Worm (Caenorhabditis elegans): Measurements from ENCODE around the gene nhr-199.
A peak's percentile ranks its signal among the peaks of the same experiment; 100 is the strongest.

The nhr-199 gene

ce11 chrV:15666718-15667117 lies 33.0 kb downstream of the nhr-199 start (continued):
- TF ChIP-seq lin-15B (tag; optimal IDR thresholded peaks at IDR 0.05) = no peak
- no peak for TF ChIP-seq dmd-8 (GFP tag; IDR thresholded peaks at IDR 0.05)
- TF ChIP-seq nhr-76 (tag; optimal IDR thresholded peaks at IDR 0.05) = no peak
- peak in 1 of 2 experiments; percentile 80 for TF ChIP-seq hif-1 (tag; optimal IDR thresholded peaks at IDR 0.05)
- TF ChIP-seq unc-39 (tag; optimal IDR thresholded peaks at IDR 0.05) = no peak
- peak in 1 of 2 experiments; percentile 77 for TF ChIP-seq daf-16 (GFP tag; optimal IDR thresholded peaks at IDR 0.05)
- TF ChIP-seq daf-16 (tag; optimal IDR thresholded peaks at IDR 0.05) = peak; percentile 99
- TF ChIP-seq mes-2 (tag; optimal IDR thresholded peaks at IDR 0.05; ENCODE audit: poor library complexity, severe bottlenecking) = peak; percentile 51
- TF ChIP-seq ceh-20 (GFP tag; IDR thresholded peaks at IDR 0.05) = no peak
- 0 out of 2 replicates have a peak, but pooled peaks have one; percentile 27 for TF ChIP-seq saeg-2 (GFP tag; IDR thresholded peaks at IDR 0.05)
- peak; percentile 50; the same call in 1 of the 2 replicates for TF ChIP-seq pha-4 (GFP tag; IDR thresholded peaks at IDR 0.05)
- no peak for TF ChIP-seq pha-4 (tag; optimal IDR thresholded peaks at IDR 0.05)
- no peak for TF ChIP-seq T20F7.1 (GFP tag; optimal IDR thresholded peaks at IDR 0.05)
- no peak for TF ChIP-seq set-16 (GFP tag; IDR thresholded peaks at IDR 0.05)
- no peak for TF ChIP-seq lsy-2 (tag; optimal IDR thresholded peaks at IDR 0.05)
- no peak for TF ChIP-seq D1046.2 (GFP tag; IDR thresholded peaks at IDR 0.05)
- TF ChIP-seq duxl-1 (tag; optimal IDR thresholded peaks at IDR 0.05; ENCODE audit: poor library complexity) = no peak
- peak; percentile 63; the same call in 1 of the 2 replicates for TF ChIP-seq php-3 (GFP tag; IDR thresholded peaks at IDR 0.05)
- TF ChIP-seq hmg-1.1 (GFP tag; IDR thresholded peaks at IDR 0.05) = no peak
- no peak for TF ChIP-seq nhr-6 (tag; optimal IDR thresholded peaks at IDR 0.05)
- TF ChIP-seq nhr-41 (GFP tag; IDR thresholded peaks at IDR 0.05) = no peak
- TF ChIP-seq mxl-2 (GFP tag; conservative IDR thresholded peaks at IDR 0.05) = no peak
- peak; percentile 61 for TF ChIP-seq hlh-30 (tag; optimal IDR thresholded peaks at IDR 0.05; ENCODE audit: insufficient read depth)
- peak; percentile 96 for TF ChIP-seq dve-1 (tag; optimal IDR thresholded peaks at IDR 0.05; ENCODE audit: insufficient read depth)
- peak; percentile 74 for TF ChIP-seq tra-1 (GFP tag; IDR thresholded peaks at IDR 0.05)
- TF ChIP-seq dmd-6 (GFP tag; IDR thresholded peaks at IDR 0.05) = peak; percentile 99
- TF ChIP-seq nhr-42 (GFP tag; IDR thresholded peaks at IDR 0.05) = no peak
- no peak for TF ChIP-seq snpc-4 (tag; optimal IDR thresholded peaks at IDR 0.05)
- TF ChIP-seq aly-2 (tag; optimal IDR thresholded peaks at IDR 0.05) = no peak
- no peak for TF ChIP-seq ama-1 (optimal IDR thresholded peaks at IDR 0.05)
- no peak for TF ChIP-seq ztf-11 (tag; optimal IDR thresholded peaks at IDR 0.05)
- TF ChIP-seq lin-38 (GFP tag; IDR thresholded peaks at IDR 0.05) = no peak
- TF ChIP-seq F37D6.2 (tag; optimal IDR thresholded peaks at IDR 0.05) = no peak
- TF ChIP-seq nhr-102 (tag; optimal IDR thresholded peaks at IDR 0.05) = peak; percentile 70
- TF ChIP-seq nhr-48 (tag; optimal IDR thresholded peaks at IDR 0.05) = peak; percentile 68

ce11 chrV:15664053-15664661 lies 35.5 kb downstream of the nhr-199 start:
- TF ChIP-seq ceh-44 (GFP tag; IDR thresholded peaks at IDR 0.05) (no peak), nhr-6 (tag; optimal IDR thresholded peaks at IDR 0.05) (peak; percentile 41), nhr-11 (tag; optimal IDR thresholded peaks at IDR 0.05) (peak; percentile 60), nhr-48 (tag; optimal IDR thresholded peaks at IDR 0.05) (peak; percentile 13), fos-1 (tag; optimal IDR thresholded peaks at IDR 0.05) (no peak), pqm-1 (tag; optimal IDR thresholded peaks at IDR 0.05) (peak; percentile 1), nhr-25 (tag; optimal IDR thresholded peaks at IDR 0.05; ENCODE audit: borderline replicate concordance, insufficient read depth) (no peak), nhr-28 (tag; optimal IDR thresholded peaks at IDR 0.05) (peak; percentile 96), mes-2 (tag; optimal IDR thresholded peaks at IDR 0.05; ENCODE audit: poor library complexity, severe bottlenecking) (peak; percentile 42), lin-15B (tag; optimal IDR thresholded peaks at IDR 0.05) (no peak), ceh-62 (tag; optimal IDR thresholded peaks at IDR 0.05) (no peak), nhr-77 (tag; optimal IDR thresholded peaks at IDR 0.05) (peak; percentile 44), vab-7 (GFP tag; IDR thresholded peaks at IDR 0.05) (no peak), egl-43 (GFP tag; IDR thresholded peaks at IDR 0.05) (0 out of 2 replicates have a peak, but pooled peaks have one; percentile 35), lin-1 (GFP tag; IDR thresholded peaks at IDR 0.05) (no peak), mdl-1 (tag; optimal IDR thresholded peaks at IDR 0.05) (peak in 1 of 2 experiments; percentile 36), mep-1 (tag; optimal IDR thresholded peaks at IDR 0.05) (peak; percentile 55), lin-13 (GFP tag; optimal IDR thresholded peaks at IDR 0.05) (no peak), daf-16 (GFP tag; optimal IDR thresholded peaks at IDR 0.05) (no peak), daf-16 (tag; optimal IDR thresholded peaks at IDR 0.05) (peak; percentile 30), lin-39 (tag; optimal IDR thresholded peaks at IDR 0.05) (no peak), pha-4 (GFP tag; IDR thresholded peaks at IDR 0.05) (no peak), pha-4 (tag; optimal IDR thresholded peaks at IDR 0.05) (no peak)
